Fruit fly (Drosophila melanogaster) whole organism, embryonic: Measurements from ENCODE around the gene ohgt.

ENCODE experiments used
- CG10209 ChIP-seq: fragments of 200-800 bp; sonication (Bioruptor generic); optimal IDR thresholded peaks from 3 replicates; lab custom pipeline; 2017; ENCODE audit warnings: missing biosample characterization, mild to moderate bottlenecking, missing genetic modification characterization, missing genetic modification reagents
- CG10366 ChIP-seq: fragments of 200-800 bp; sonication (Bioruptor generic); IDR thresholded peaks from 2 replicates; pipeline ENCODE4 v1.3.6; 2022; ENCODE audit warnings: missing biosample characterization, missing genetic modification characterization
- CG10431 ChIP-seq: fragments of 200-800 bp; sonication (Bioruptor generic); optimal IDR thresholded peaks from 3 replicates; lab custom pipeline; 2018; ENCODE audit warnings: missing biosample characterization, mild to moderate bottlenecking, missing genetic modification characterization
- CG10959 ChIP-seq: fragments of 200-800 bp; sonication (Bioruptor generic); IDR thresholded peaks from 2 replicates; pipeline ENCODE4 v1.3.6; 2022; ENCODE audit warnings: missing biosample characterization, missing genetic modification characterization
- CG12071 ChIP-seq: fragments of 200-800 bp; sonication (Bioruptor generic); optimal IDR thresholded peaks from 3 replicates; lab custom pipeline; 2018; ENCODE audit warnings: missing biosample characterization, mild to moderate bottlenecking, missing genetic modification characterization
- CG12219 ChIP-seq: fragments of 200-800 bp; sonication (Bioruptor generic); optimal IDR thresholded peaks from 3 replicates; lab custom pipeline; 2018; ENCODE audit warnings: missing biosample characterization, mild to moderate bottlenecking, missing genetic modification characterization
- CG12299 ChIP-seq: fragments of 200-800 bp; sonication (Bioruptor generic); optimal IDR thresholded peaks from 2 replicates; lab custom pipeline; 2018; ENCODE audit warnings: missing biosample characterization, mild to moderate bottlenecking, missing genetic modification characterization
- CG12391 ChIP-seq: fragments of 200-800 bp; sonication (Bioruptor generic); optimal IDR thresholded peaks from 3 replicates; lab custom pipeline; 2018; ENCODE audit warnings: missing biosample characterization, mild to moderate bottlenecking, missing genetic modification characterization, moderate library complexity
- CG13624 ChIP-seq: fragments of 200-800 bp; sonication (Bioruptor generic); optimal IDR thresholded peaks from 2 replicates; lab custom pipeline; 2016; ENCODE audit warnings: missing biosample characterization, missing genetic modification characterization
- CG1602 ChIP-seq: fragments of 200-800 bp; sonication (Bioruptor generic); optimal IDR thresholded peaks from 3 replicates; lab custom pipeline; 2016; ENCODE audit warnings: missing biosample characterization, missing genetic modification characterization
- CG1603 ChIP-seq: fragments of 200-800 bp; sonication (Bioruptor generic); optimal IDR thresholded peaks from 2 replicates; lab custom pipeline; 2019; ENCODE audit warnings: missing biosample characterization, mild to moderate bottlenecking, missing genetic modification characterization, moderate library complexity
- CG2199 ChIP-seq: fragments of 200-800 bp; sonication (Bioruptor generic); IDR thresholded peaks from 3 replicates; pipeline ENCODE4 v1.3.6; 2022; ENCODE audit warnings: missing biosample characterization, missing genetic modification characterization
- CG3065 ChIP-seq: fragments of 200-800 bp; sonication (Bioruptor generic); optimal IDR thresholded peaks from 2 replicates; lab custom pipeline; 2016; ENCODE audit warnings: missing biosample characterization, missing genetic modification characterization
- CG34224 ChIP-seq: fragments of 200-800 bp; sonication (Bioruptor generic); IDR thresholded peaks from 3 replicates; pipeline ENCODE4 v1.3.6; 2022; ENCODE audit warnings: missing biosample characterization, missing genetic modification characterization; ENCODE audit not compliant: partially characterized antibody
- CG5180 ChIP-seq: fragments of 200-800 bp; sonication (Bioruptor generic); optimal IDR thresholded peaks from 3 replicates; lab custom pipeline; 2017; ENCODE audit warnings: missing biosample characterization, missing genetic modification characterization, mild to moderate bottlenecking, moderate library complexity, missing genetic modification reagents
- CG6854 ChIP-seq: fragments of 200-800 bp; sonication (Bioruptor generic); optimal IDR thresholded peaks from 3 replicates; lab custom pipeline; 2017; ENCODE audit warnings: missing biosample characterization, mild to moderate bottlenecking, missing genetic modification characterization
- CG8290 ChIP-seq, 3 experiments: fragments of 200-800 bp; sonication (Bioruptor generic); optimal IDR thresholded peaks; 2 replicates each; lab custom pipeline; 2016 to 2019; ENCODE audit warnings: missing biosample characterization in 3 of 3, missing genetic modification characterization in 3 of 3, mild to moderate bottlenecking in 2 of 3, moderate library complexity in 1 of 3
- CG8359 ChIP-seq: fragments of 200-800 bp; sonication (Bioruptor generic); optimal IDR thresholded peaks from 2 replicates; lab custom pipeline; 2017; ENCODE audit warnings: missing biosample characterization, mild to moderate bottlenecking, missing genetic modification characterization, borderline replicate concordance
- CG8924 ChIP-seq: fragments of 200-800 bp; optimal IDR thresholded peaks from 3 replicates; lab custom pipeline; 2019; ENCODE audit warnings: missing biosample characterization, mild to moderate bottlenecking, missing genetic modification characterization, moderate library complexity
- CG9876 ChIP-seq: fragments of 200-800 bp; sonication (Bioruptor generic); optimal IDR thresholded peaks from 2 replicates; lab custom pipeline; 2016; ENCODE audit warnings: missing biosample characterization, missing genetic modification characterization
- CTCF ChIP-seq: fragments of 200-800 bp; sonication (Bioruptor generic); optimal IDR thresholded peaks from 2 replicates; lab custom pipeline; 2017; ENCODE audit warnings: missing biosample characterization, mild to moderate bottlenecking, missing genetic modification characterization, moderate library complexity
- Chrac-16 ChIP-seq: fragments of 200-800 bp; sonication (Bioruptor generic); optimal IDR thresholded peaks from 3 replicates; lab custom pipeline; 2016; ENCODE audit warnings: missing biosample characterization, missing genetic modification characterization
- Drgx ChIP-seq: fragments of 200-800 bp; sonication (Bioruptor generic); IDR thresholded peaks from 2 replicates; pipeline ENCODE4 v1.3.6; 2022; ENCODE audit warnings: missing biosample characterization, missing genetic modification characterization
- Hr51 ChIP-seq, 2 experiments: fragments of 200-800 bp; sonication (Bioruptor generic); optimal IDR thresholded peaks; 2 replicates in 1 of 2; 3 replicates in 1 of 2; lab custom pipeline; 2016 to 2018; ENCODE audit warnings: missing biosample characterization in 2 of 2, missing genetic modification characterization in 2 of 2, mild to moderate bottlenecking in 1 of 2, moderate library complexity in 1 of 2
- MTF-1 ChIP-seq: fragments of 200-800 bp; sonication (Bioruptor generic); optimal IDR thresholded peaks from 2 replicates; lab custom pipeline; 2018; ENCODE audit warnings: missing biosample characterization, mild to moderate bottlenecking, missing genetic modification characterization, borderline replicate concordance
- Rfx ChIP-seq: fragments of 200-800 bp; sonication (Bioruptor generic); IDR thresholded peaks from 2 replicates; pipeline ENCODE4 v1.3.6; 2022; ENCODE audit warnings: missing biosample characterization, missing genetic modification characterization
- Six4 ChIP-seq: fragments of 200-800 bp; sonication (Bioruptor generic); optimal IDR thresholded peaks from 2 replicates; lab custom pipeline; 2016; ENCODE audit warnings: missing biosample characterization, missing genetic modification characterization
- btn ChIP-seq: fragments of 200-800 bp; sonication (Bioruptor generic); optimal IDR thresholded peaks from 2 replicates; lab custom pipeline; 2016; ENCODE audit warnings: missing biosample characterization, missing genetic modification characterization
- cad ChIP-seq: fragments of >200 bp; optimal IDR thresholded peaks from 2 replicates; lab custom pipeline; 2017; ENCODE audit warnings: missing biosample characterization, missing genetic modification characterization
- chinmo ChIP-seq: fragments of 200-800 bp; sonication (Bioruptor generic); IDR thresholded peaks from 4 replicates; pipeline ENCODE4 v1.3.6; 2022; ENCODE audit warnings: missing biosample characterization, missing genetic modification characterization; ENCODE audit not compliant: partially characterized antibody
- dati ChIP-seq: fragments of 200-800 bp; sonication (Bioruptor generic); IDR thresholded peaks from 2 replicates; pipeline ENCODE4 v1.3.6; 2022; ENCODE audit warnings: missing biosample characterization, missing genetic modification characterization
- dm ChIP-seq: fragments of 200-800 bp; sonication (Bioruptor generic); optimal IDR thresholded peaks from 3 replicates; lab custom pipeline; 2016; ENCODE audit warnings: missing biosample characterization, missing genetic modification characterization
- esg ChIP-seq: fragments of 200-800 bp; sonication (Bioruptor generic); conservative IDR thresholded peaks from 2 replicates; pipeline ENCODE4 v1.3.6; 2022; ENCODE audit warnings: missing biosample characterization, missing genetic modification characterization
- fu2 ChIP-seq: fragments of 200-800 bp; sonication (Bioruptor generic); optimal IDR thresholded peaks from 2 replicates; lab custom pipeline; 2016; ENCODE audit warnings: missing biosample characterization, missing genetic modification characterization
- h ChIP-seq: fragments of >200 bp; optimal IDR thresholded peaks from 2 replicates; lab custom pipeline; 2017
- ham ChIP-seq: fragments of 200-800 bp; sonication (Bioruptor generic); IDR thresholded peaks from 2 replicates; pipeline ENCODE4 v1.3.6; 2022; ENCODE audit warnings: missing biosample characterization, missing genetic modification characterization
- lbe ChIP-seq: fragments of 200-800 bp; sonication (Bioruptor generic); optimal IDR thresholded peaks from 2 replicates; lab custom pipeline; 2016; ENCODE audit warnings: missing biosample characterization, mild to moderate bottlenecking, missing genetic modification characterization
- lmd ChIP-seq: fragments of 200-800 bp; sonication (Bioruptor generic); IDR thresholded peaks from 2 replicates; pipeline ENCODE4 v1.3.6; 2022; ENCODE audit warnings: missing biosample characterization, missing genetic modification characterization
- pum ChIP-seq: fragments of 200-800 bp; sonication (Bioruptor generic); optimal IDR thresholded peaks from 2 replicates; lab custom pipeline; 2016; ENCODE audit warnings: missing biosample characterization, missing genetic modification characterization
- run ChIP-seq: fragments of 200-800 bp; sonication (Bioruptor generic); optimal IDR thresholded peaks from 3 replicates; lab custom pipeline; 2018; ENCODE audit warnings: missing biosample characterization, mild to moderate bottlenecking, missing genetic modification characterization
- sima ChIP-seq: fragments of 200-800 bp; sonication (Bioruptor generic); optimal IDR thresholded peaks from 2 replicates; lab custom pipeline; 2016; ENCODE audit warnings: missing biosample characterization, missing genetic modification characterization
- slbo ChIP-seq: fragments of 200-800 bp; sonication (Bioruptor generic); IDR thresholded peaks from 2 replicates; pipeline ENCODE4 v1.3.6; 2022; ENCODE audit warnings: missing biosample characterization, missing genetic modification characterization
- so ChIP-seq: fragments of 200-800 bp; sonication (Bioruptor generic); IDR thresholded peaks from 3 replicates; pipeline ENCODE4 v1.3.6; 2022; ENCODE audit warnings: missing biosample characterization, missing genetic modification characterization
- tll ChIP-seq, 2 experiments: fragments of 200-800 bp in 1 of 2; fragments of >200 bp in 1 of 2; sonication (Bioruptor generic) in 1 of 2; optimal IDR thresholded peaks; 2 replicates each; lab custom pipeline; 2017 to 2019; ENCODE audit warnings: missing biosample characterization in 2 of 2, missing genetic modification characterization in 2 of 2, mild to moderate bottlenecking in 1 of 2, moderate library complexity in 1 of 2
- ttk ChIP-seq: fragments of 200-800 bp; sonication (Bioruptor generic); IDR thresholded peaks from 2 replicates; pipeline ENCODE4 v2.1.2; 2022; ENCODE audit warnings: missing biosample characterization, missing genetic modification characterization
- vfl ChIP-seq: fragments of 200-800 bp; sonication (Bioruptor generic); optimal IDR thresholded peaks from 2 replicates; lab custom pipeline; 2016; ENCODE audit warnings: missing biosample characterization, missing genetic modification characterization
- vnd ChIP-seq: fragments of 200-800 bp; sonication (Bioruptor generic); IDR thresholded peaks from 3 replicates; pipeline ENCODE4 v1.3.6; 2022; ENCODE audit warnings: missing biosample characterization, missing genetic modification characterization; ENCODE audit not compliant: partially characterized antibody
- zf30C ChIP-seq: fragments of 200-800 bp; sonication (Bioruptor generic); optimal IDR thresholded peaks from 3 replicates; lab custom pipeline; 2018; ENCODE audit warnings: missing biosample characterization, mild to moderate bottlenecking, missing genetic modification characterization
- zfh2 ChIP-seq: fragments of 200-800 bp; sonication (Bioruptor generic); optimal IDR thresholded peaks from 2 replicates; lab custom pipeline; 2016; ENCODE audit warnings: missing biosample characterization, missing genetic modification characterization

The ohgt gene

DNA sequence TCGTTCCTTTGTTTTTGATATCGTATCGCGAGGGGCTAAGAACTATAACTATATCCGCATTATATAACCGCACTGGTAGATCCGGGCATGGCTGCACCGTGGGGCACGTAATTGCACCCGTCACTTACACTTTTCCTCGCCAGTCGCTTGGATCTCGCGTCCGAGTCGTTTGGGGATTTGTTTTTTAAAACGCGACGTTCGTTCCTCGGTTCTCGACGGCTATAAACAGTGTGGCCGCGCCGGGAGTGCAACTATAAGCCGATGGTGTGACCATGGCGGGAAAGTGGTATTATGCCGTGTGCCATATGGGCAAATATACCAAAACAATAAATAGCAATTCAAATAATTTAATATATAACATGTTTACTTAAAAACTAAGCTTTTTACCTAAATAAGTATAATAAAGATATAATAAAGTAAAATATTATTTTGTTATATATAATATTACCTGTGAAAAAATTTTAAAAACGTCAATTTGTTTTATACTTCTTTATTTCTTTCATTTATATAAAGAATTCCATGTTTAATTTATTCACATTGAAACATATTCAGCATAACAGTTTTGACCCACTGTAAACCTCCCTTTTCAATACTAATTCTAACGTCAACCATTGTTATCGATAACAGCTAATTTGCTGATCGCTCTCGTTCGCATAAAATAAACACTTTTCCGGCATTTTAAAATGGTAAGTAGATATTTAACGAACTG lies 6.2 kb upstream of the ohgt start, which contains the start of the genes Mical and CG3909 (continued):
- TF ChIP-seq Rfx (GFP tag; lab: Robert Waterston, UW) (peak; percentile 95), CG10366 (GFP tag; lab: Robert Waterston, UW) (peak; percentile 83), CG34224 (GFP tag; lab: Robert Waterston, UW) (peak; percentile 61; the same call in 2 of the 3 replicates), ttk (GFP tag; lab: Robert Waterston, UW) (peak; percentile 86), CG12071 (GFP tag; lab: Kevin White, UChicago) (no peak), dati (GFP tag; lab: Robert Waterston, UW) (0 out of 2 replicates have a peak, but pooled peaks have one; percentile 12), Six4 (GFP tag; lab: Kevin White, UChicago) (peak; percentile 84), Chrac-16 (peak; percentile 82), CG8290 (GFP tag; optimal IDR thresholded peaks at IDR 0.05; lab: Kevin White, UChicago) (peak; percentile 81), CG8290 (tag; optimal IDR thresholded peaks at IDR 0.05; lab: Kevin White, UChicago) (peak in 1 of 2 experiments; percentile 68), lmd (GFP tag; lab: Robert Waterston, UW) (peak; percentile 86), CG10431 (GFP tag; lab: Kevin White, UChicago) (no peak), lbe (peak; percentile 14), h (lab: Kevin White, UChicago) (no peak), ham (GFP tag; lab: Robert Waterston, UW) (peak; percentile 46; the same call in 1 of the 2 replicates), CG12299 (tag; lab: Kevin White, UChicago) (peak; percentile 69), slbo (GFP tag; lab: Robert Waterston, UW) (peak; percentile 96), CTCF (GFP tag; lab: Kevin White, UChicago) (peak; percentile 33), chinmo (GFP tag; lab: Robert Waterston, UW) (peak; percentile 72; the same call in 1 of the 4 replicates), zf30C (GFP tag; lab: Kevin White, UChicago) (no peak), CG10959 (peak; percentile 72), CG10209 (GFP tag; lab: Kevin White, UChicago) (peak; percentile 76), CG8924 (tag; lab: Kevin White, UChicago) (peak; percentile 92), tll (GFP tag; optimal IDR thresholded peaks at IDR 0.05; lab: Kevin White, UChicago) (peak in 1 of 2 experiments; percentile 12), MTF-1 (peak; percentile 84), CG1602 (GFP tag; lab: Kevin White, UChicago) (peak; percentile 83), run (tag; lab: Kevin White, UChicago) (peak; percentile 63), CG13624 (GFP tag; lab: Kevin White, UChicago) (peak; percentile 27), pum (GFP tag; lab: Kevin White, UChicago) (no peak), esg (GFP tag; lab: Robert Waterston, UW) (peak; percentile 86), CG12219 (GFP tag; lab: Kevin White, UChicago) (peak; percentile 35), so (GFP tag; lab: Robert Waterston, UW) (peak; percentile 74), vfl (GFP tag; lab: Kevin White, UChicago) (peak; percentile 28), CG3065 (GFP tag; lab: Kevin White, UChicago) (peak; percentile 38), sima (no peak), zfh2 (GFP tag; lab: Kevin White, UChicago) (peak; percentile 54), CG12391 (peak; percentile 94), CG1603 (tag; lab: Kevin White, UChicago) (peak; percentile 44), btn (GFP tag; lab: Kevin White, UChicago) (no peak), CG8359 (GFP tag; lab: Kevin White, UChicago) (peak; percentile 45), CG5180 (GFP tag; lab: Kevin White, UChicago) (peak; percentile 32), cad (no peak), Hr51 (GFP tag; optimal IDR thresholded peaks at IDR 0.05; lab: Kevin White, UChicago) (peak; percentile 5 to 90), vnd (peak; percentile 38; the same call in 1 of the 3 replicates), fu2 (GFP tag; lab: Kevin White, UChicago) (no peak), Drgx (GFP tag; lab: Robert Waterston, UW) (peak; percentile 80), CG6854 (GFP tag; lab: Kevin White, UChicago) (no peak), dm (GFP tag; lab: Kevin White, UChicago) (no peak), CG2199 (GFP tag; lab: Robert Waterston, UW) (peak; percentile 57; the same call in 1 of the 3 replicates), CG9876 (GFP tag; lab: Kevin White, UChicago) (no peak)
